Worm (Caenorhabditis elegans) whole organism, young adult: ENCODE measurements around the gene tpra-1.

Source experiments
- B0035.1 ChIP-seq: sonication (generic microtip); optimal IDR thresholded peaks from 2 replicates; lab custom pipeline; 2016; ENCODE audit warnings: missing genetic modification characterization, mild to moderate bottlenecking, missing compliant biosample characterization, missing genotype, missing genetic modification reagents
- F39B2.1 ChIP-seq: fragments of 200-800 bp; sonication (Bioruptor generic); IDR thresholded peaks from 2 replicates; pipeline ENCODE4 v1.3.6; 2022; ENCODE audit warnings: missing genetic modification reagents, missing genetic modification characterization, missing compliant biosample characterization
- F57A8.1 ChIP-seq: fragments of 200-800 bp; sonication (Bioruptor generic); optimal IDR thresholded peaks from 2 replicates; lab custom pipeline; 2018; ENCODE audit warnings: mild to moderate bottlenecking, missing genetic modification characterization, moderate library complexity, missing compliant biosample characterization
- K12H6.12 ChIP-seq: fragments of 200-800 bp; sonication (Bioruptor generic); optimal IDR thresholded peaks from 2 replicates; lab custom pipeline; 2018; ENCODE audit warnings: mild to moderate bottlenecking, missing genetic modification characterization, missing compliant biosample characterization
- ceh-58 ChIP-seq: fragments of 200-800 bp; sonication (Bioruptor generic); IDR thresholded peaks from 2 replicates; pipeline ENCODE4 v1.3.6; 2022; ENCODE audit warnings: missing genetic modification characterization, missing compliant biosample characterization
- dpl-1 ChIP-seq: fragments of 150-350 bp; optimal IDR thresholded peaks from 2 replicates; lab custom pipeline; 2014; ENCODE audit warnings: missing biosample characterization, missing genetic modification reagents, missing genetic modification characterization
- ets-4 ChIP-seq: fragments of 200-800 bp; sonication (Bioruptor generic); optimal IDR thresholded peaks from 2 replicates; lab custom pipeline; 2018; ENCODE audit warnings: mild to moderate bottlenecking, missing genetic modification characterization, missing compliant biosample characterization
- mcd-1 ChIP-seq: fragments of 200-800 bp; sonication (Bioruptor generic); IDR thresholded peaks from 2 replicates; pipeline ENCODE4 v1.3.6; 2022; ENCODE audit warnings: missing genetic modification reagents, missing genetic modification characterization, missing compliant biosample characterization
- pbrm-1 ChIP-seq: fragments of 200-800 bp; sonication (Bioruptor generic); IDR thresholded peaks from 2 replicates; pipeline ENCODE4 v1.3.6; 2022; ENCODE audit warnings: missing genetic modification reagents, missing genetic modification characterization, missing compliant biosample characterization
- snpc-1.3 ChIP-seq: sonication (generic microtip); optimal IDR thresholded peaks from 2 replicates; lab custom pipeline; 2017; ENCODE audit warnings: missing genetic modification characterization, mild to moderate bottlenecking, missing compliant biosample characterization, antibody characterized with exemption, moderate library complexity, missing genotype, missing genetic modification reagents; ENCODE audit not compliant: insufficient read depth
- unc-62 ChIP-seq: fragments of 150-350 bp; optimal IDR thresholded peaks from 2 replicates; lab custom pipeline; 2014; ENCODE audit warnings: missing biosample characterization, missing genetic modification reagents, missing genetic modification characterization
- ztf-26 ChIP-seq: sonication (generic microtip); optimal IDR thresholded peaks from 2 replicates; lab custom pipeline; 2017; ENCODE audit warnings: missing genetic modification characterization, missing compliant biosample characterization
- ztf-3 ChIP-seq: fragments of 200-800 bp; sonication (Bioruptor generic); optimal IDR thresholded peaks from 2 replicates; lab custom pipeline; 2018; ENCODE audit warnings: mild to moderate bottlenecking, missing genetic modification characterization, missing compliant biosample characterization

DNA sequence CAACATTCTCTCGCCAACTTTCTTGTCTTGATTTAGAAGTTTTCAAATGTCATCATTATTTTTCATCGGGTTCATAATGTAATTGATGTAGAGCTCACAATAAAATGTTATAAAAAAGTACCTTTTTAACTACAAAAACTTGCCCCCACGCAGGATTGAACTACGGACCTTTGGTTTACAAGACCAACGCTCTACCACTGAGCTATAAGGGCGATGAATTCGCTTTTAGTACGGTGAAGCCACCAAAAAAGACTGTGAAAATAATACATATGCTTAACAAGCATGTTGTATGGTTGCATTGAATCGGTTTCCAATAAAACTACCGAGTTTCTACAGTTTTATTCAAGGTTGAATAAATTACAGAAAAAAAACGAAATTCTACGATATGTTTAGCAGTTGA lies 44.4 kb downstream of the tpra-1 start:
- no peak for TF ChIP-seq pbrm-1
- no peak for TF ChIP-seq ceh-58
- no peak for TF ChIP-seq F39B2.1 (GFP tag; lab: Robert Waterston, UW)
- TF ChIP-seq dpl-1, result no peak
- TF ChIP-seq B0035.1 (tag; lab: Kevin White, UChicago), result no peak
- TF ChIP-seq F57A8.1 (GFP tag; lab: Kevin White, UChicago), result no peak
- TF ChIP-seq ztf-3 (GFP tag; lab: Kevin White, UChicago), result no peak
- no peak for TF ChIP-seq snpc-1.3
- no peak for TF ChIP-seq mcd-1
- no peak for TF ChIP-seq ets-4 (GFP tag; lab: Kevin White, UChicago)
- no peak for TF ChIP-seq ztf-26
- no peak for TF ChIP-seq unc-62 (GFP tag; lab: Kevin White, UChicago)
- no peak for TF ChIP-seq K12H6.12 (tag; lab: Kevin White, UChicago)
